Fruit fly (Drosophila melanogaster): Measurements from ENCODE around the gene fusl.

fusl gene

DNA sequence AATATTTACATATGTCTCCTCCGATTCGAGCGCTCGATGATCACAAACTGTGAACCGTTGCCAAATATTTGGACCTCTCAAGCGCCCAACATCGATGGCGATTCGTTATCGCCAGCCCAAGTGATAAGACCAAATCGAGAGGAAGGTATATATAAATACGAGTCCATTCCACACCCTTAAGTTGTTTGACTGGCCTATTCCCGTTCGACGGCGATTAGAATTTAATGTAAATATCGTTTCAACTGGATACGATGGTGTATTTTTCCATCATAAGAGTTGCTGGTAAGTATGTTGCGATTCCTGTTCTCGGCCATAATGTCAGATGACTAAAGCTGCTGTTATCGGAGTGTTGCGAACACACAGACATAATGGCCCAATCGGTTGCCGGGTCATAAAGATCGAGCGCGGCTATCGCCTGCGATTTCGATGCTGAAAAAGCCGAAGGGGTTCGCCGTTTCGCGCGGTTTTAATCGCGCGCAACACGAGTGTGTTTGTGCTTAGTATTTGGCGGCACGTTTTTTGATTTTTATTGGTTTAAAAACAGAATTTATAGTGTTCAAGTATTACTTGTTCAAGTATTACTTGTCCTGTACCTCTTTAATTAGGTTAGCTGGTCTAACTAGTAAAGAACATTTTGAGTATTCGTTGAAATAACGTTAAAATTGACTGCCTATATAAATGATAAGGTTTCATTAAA, at the start of gene fusl:
TSS of gene fusl (minus strand) at position 50 of the 697 bp plus-strand sequence.
- no peak for TF ChIP-seq pan (optimal IDR thresholded peaks at IDR 0.05)
- TF ChIP-seq CG8478 (optimal IDR thresholded peaks at IDR 0.05) = no peak
- no peak for TF ChIP-seq Dll (optimal IDR thresholded peaks at IDR 0.05)
- no peak for TF ChIP-seq psq (optimal IDR thresholded peaks at IDR 0.05)

DNA sequence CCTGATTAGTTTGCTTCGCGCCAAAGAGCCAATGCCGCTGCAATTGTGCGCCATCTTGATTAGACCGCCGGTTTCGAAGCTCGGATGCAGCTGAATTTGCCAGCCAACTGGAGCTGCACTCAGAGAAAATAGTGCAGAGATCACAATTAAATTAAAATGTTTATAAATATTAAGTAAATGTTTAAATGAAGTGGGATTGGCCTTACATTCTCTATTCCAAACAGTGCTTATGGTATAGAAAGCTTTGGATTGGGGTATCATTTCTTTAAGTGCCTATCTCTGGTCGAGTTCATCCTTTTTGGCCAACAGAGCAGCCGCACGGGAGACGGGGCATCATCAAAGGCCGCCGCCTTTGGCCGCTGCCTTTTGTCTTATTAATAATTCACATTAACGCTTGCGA, 48.4 kb upstream of the fusl start:
- TF ChIP-seq Dll (optimal IDR thresholded peaks at IDR 0.05) (no peak), psq (optimal IDR thresholded peaks at IDR 0.05) (no peak), EcR (GFP tag; optimal IDR thresholded peaks at IDR 0.05) (no peak), usp (GFP tag; optimal IDR thresholded peaks at IDR 0.05) (no peak), CG8478 (optimal IDR thresholded peaks at IDR 0.05) (no peak)

DNA sequence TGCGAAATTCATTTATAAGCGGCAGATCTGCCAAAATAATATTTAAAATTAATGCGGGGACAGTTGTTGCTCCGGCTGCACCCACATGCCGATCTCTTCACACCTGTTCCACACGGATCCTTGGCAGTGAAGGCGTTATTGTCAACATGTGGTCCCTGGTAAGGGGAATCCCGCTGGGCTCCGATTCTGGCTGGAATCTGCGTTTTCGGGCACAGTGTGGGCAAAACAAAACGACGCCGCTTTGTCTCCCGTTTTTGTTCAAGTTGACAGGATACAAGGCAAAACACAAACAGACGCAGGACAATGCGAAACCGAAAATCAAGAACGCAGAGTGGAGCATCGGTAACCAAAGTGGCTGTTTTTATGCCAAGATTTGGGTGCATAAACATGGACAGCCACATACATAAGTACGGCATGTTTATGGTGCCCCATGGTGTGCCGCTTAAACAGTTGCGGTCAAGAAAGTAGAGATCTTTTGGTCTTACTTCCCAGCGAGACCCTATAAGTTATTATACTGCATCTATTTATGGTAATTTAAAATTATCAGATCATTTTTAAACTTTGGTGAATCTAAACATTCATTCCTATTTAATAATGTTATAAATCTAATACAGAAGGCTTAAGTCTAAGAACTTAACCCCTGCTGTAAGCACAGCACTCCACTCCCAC, 43.6 kb upstream of the fusl start:
- TF ChIP-seq Dll (optimal IDR thresholded peaks at IDR 0.05) = no peak
- TF ChIP-seq usp (GFP tag; optimal IDR thresholded peaks at IDR 0.05) = no peak
- no peak for TF ChIP-seq CG8478 (optimal IDR thresholded peaks at IDR 0.05)
- TF ChIP-seq pan (optimal IDR thresholded peaks at IDR 0.05) = no peak
- no peak for TF ChIP-seq EcR (GFP tag; optimal IDR thresholded peaks at IDR 0.05)
- TF ChIP-seq psq (optimal IDR thresholded peaks at IDR 0.05) = no peak

DNA sequence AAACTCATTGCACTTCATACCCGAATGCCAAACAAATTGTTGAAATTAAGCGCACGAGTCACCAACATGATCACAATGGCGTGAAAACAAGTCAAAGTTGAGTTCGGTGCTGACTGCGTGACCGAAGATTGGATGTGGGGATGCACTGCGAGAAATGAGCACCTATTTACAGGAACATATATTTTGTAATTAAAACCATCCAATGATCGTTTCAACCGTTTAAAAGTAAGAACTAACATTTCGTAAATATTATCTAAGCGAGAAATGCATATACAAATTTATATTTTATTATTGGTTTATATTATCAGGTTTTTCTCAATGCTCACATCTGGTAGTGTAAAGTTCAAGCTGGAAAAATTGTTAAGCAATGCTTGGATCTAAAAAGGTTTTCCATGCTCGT, 41.0 kb upstream of the fusl start:
- TF ChIP-seq Dll (optimal IDR thresholded peaks at IDR 0.05) (no peak), usp (GFP tag; optimal IDR thresholded peaks at IDR 0.05) (no peak), CG8478 (optimal IDR thresholded peaks at IDR 0.05) (no peak), pan (optimal IDR thresholded peaks at IDR 0.05) (no peak), psq (optimal IDR thresholded peaks at IDR 0.05) (no peak), EcR (GFP tag; optimal IDR thresholded peaks at IDR 0.05) (no peak)

- TF ChIP-seq Dll (optimal IDR thresholded peaks at IDR 0.05) (peak; percentile 22), EcR (GFP tag; optimal IDR thresholded peaks at IDR 0.05) (no peak), CG8478 (optimal IDR thresholded peaks at IDR 0.05) (no peak), pan (optimal IDR thresholded peaks at IDR 0.05) (no peak)
Measured at dm6 chr2L:5376442-5376841, 38.6 kb upstream of the fusl start.

DNA sequence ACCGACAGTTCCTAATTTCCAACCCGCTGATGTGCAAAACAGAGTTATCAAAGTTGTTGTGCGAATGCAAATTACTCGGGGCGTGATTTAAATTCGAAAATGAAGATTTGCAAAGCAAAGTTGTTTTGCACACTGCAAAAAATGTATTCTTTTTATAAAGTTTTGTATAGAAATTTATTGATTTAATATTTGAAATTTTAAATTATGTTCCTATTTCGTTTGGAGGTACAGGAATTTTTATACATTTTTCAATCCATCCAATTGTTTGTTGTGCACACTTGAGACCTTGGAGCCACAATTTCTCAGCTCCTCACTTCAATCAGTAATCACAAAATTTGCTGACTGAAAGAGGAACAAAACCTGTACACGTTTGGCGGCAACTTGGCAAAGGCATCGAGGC, 37.1 kb upstream of the fusl start:
- TF ChIP-seq usp (GFP tag; optimal IDR thresholded peaks at IDR 0.05) = no peak
- TF ChIP-seq CG8478 (optimal IDR thresholded peaks at IDR 0.05) = no peak
- no peak for TF ChIP-seq pan (optimal IDR thresholded peaks at IDR 0.05)
- TF ChIP-seq psq (optimal IDR thresholded peaks at IDR 0.05) = no peak
- no peak for TF ChIP-seq Dll (optimal IDR thresholded peaks at IDR 0.05)
- TF ChIP-seq EcR (GFP tag; optimal IDR thresholded peaks at IDR 0.05) = no peak

DNA sequence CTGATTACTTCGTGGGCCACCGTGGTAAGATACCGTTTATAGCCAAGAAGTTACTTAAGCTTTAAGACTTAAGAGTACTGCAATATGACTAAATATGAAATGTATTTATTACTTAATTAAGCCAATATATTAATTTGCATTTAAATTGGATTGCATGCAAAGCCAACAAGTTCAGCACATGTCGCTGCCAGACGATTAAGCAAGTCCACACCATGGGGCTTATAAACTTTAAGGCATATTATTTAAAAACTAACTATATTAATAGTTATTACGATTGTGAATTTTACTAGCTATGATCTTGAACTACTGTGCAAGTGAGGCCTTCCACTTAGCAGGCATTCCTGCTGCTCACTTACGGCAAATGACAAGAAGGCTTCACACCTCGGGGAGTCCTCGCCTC, 36.3 kb upstream of the fusl start:
- TF ChIP-seq pan (optimal IDR thresholded peaks at IDR 0.05) = no peak
- no peak for TF ChIP-seq EcR (GFP tag; optimal IDR thresholded peaks at IDR 0.05)
- TF ChIP-seq psq (optimal IDR thresholded peaks at IDR 0.05) = no peak
- TF ChIP-seq Dll (optimal IDR thresholded peaks at IDR 0.05) = no peak
- TF ChIP-seq CG8478 (optimal IDR thresholded peaks at IDR 0.05) = no peak
- no peak for TF ChIP-seq usp (GFP tag; optimal IDR thresholded peaks at IDR 0.05)

DNA sequence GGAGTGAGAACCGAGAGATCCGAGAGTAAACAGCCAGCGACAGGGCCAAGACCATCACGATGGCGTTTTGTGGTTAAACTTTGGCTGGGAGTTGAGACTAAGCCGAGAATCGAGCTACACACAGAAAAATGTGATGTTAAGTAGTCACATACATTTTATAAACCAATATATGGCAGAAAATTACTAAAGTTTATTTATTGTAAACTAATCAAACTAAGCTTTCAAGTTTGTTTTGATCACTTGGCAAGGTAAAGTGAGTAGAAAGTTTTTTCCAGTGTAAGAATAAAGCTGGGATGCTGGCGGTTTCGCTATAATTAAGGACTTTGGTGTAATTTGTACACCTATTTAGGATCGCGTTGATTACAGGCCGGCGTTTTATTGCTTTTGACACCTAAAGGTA, 34.7 kb upstream of the fusl start:
- no peak for TF ChIP-seq CG8478 (optimal IDR thresholded peaks at IDR 0.05)
- TF ChIP-seq Dll (optimal IDR thresholded peaks at IDR 0.05) = no peak
- TF ChIP-seq pan (optimal IDR thresholded peaks at IDR 0.05) = no peak
- no peak for TF ChIP-seq psq (optimal IDR thresholded peaks at IDR 0.05)
- no peak for TF ChIP-seq EcR (GFP tag; optimal IDR thresholded peaks at IDR 0.05)
- TF ChIP-seq usp (GFP tag; optimal IDR thresholded peaks at IDR 0.05) = no peak

DNA sequence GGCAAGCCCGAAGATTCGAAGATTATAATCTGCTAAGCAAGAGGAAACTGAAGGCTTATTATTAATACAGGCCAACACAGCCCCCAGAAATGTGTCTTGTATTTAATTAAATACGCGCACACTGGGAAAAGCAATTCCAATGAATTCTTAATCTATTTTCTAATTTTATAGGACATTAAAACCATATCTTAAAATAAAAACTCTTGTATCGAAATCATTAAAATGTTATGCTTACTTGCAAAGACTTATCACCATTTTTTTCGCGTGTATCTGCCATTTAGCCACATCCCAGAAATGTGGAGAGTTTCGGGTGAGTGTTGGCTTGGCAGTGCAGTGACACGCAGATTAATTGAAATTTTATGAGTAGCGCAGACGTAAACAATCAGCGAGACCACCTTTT, 30.1 kb upstream of the fusl start:
- TF ChIP-seq psq (optimal IDR thresholded peaks at IDR 0.05) (no peak), Dll (optimal IDR thresholded peaks at IDR 0.05) (no peak), EcR (GFP tag; optimal IDR thresholded peaks at IDR 0.05) (no peak), usp (GFP tag; optimal IDR thresholded peaks at IDR 0.05) (no peak), pan (optimal IDR thresholded peaks at IDR 0.05) (no peak), CG8478 (optimal IDR thresholded peaks at IDR 0.05) (no peak)

dm6 chr2L:5365841-5366240, 28.0 kb upstream of the fusl start:
- TF ChIP-seq pan (optimal IDR thresholded peaks at IDR 0.05) (no peak), CG8478 (optimal IDR thresholded peaks at IDR 0.05) (no peak), usp (GFP tag; optimal IDR thresholded peaks at IDR 0.05) (no peak), EcR (GFP tag; optimal IDR thresholded peaks at IDR 0.05) (no peak), Dll (optimal IDR thresholded peaks at IDR 0.05) (no peak), psq (optimal IDR thresholded peaks at IDR 0.05) (no peak)

dm6 chr2L:5362351-5362750, 24.5 kb upstream of the fusl start:
- TF ChIP-seq usp (GFP tag; optimal IDR thresholded peaks at IDR 0.05) (no peak), Dll (optimal IDR thresholded peaks at IDR 0.05) (no peak), EcR (GFP tag; optimal IDR thresholded peaks at IDR 0.05) (no peak), pan (optimal IDR thresholded peaks at IDR 0.05) (no peak), psq (optimal IDR thresholded peaks at IDR 0.05) (no peak), CG8478 (optimal IDR thresholded peaks at IDR 0.05) (no peak)

- TF ChIP-seq pan (optimal IDR thresholded peaks at IDR 0.05) (no peak), CG8478 (optimal IDR thresholded peaks at IDR 0.05) (no peak), usp (GFP tag; optimal IDR thresholded peaks at IDR 0.05) (no peak), EcR (GFP tag; optimal IDR thresholded peaks at IDR 0.05) (no peak), Dll (optimal IDR thresholded peaks at IDR 0.05) (no peak), psq (optimal IDR thresholded peaks at IDR 0.05) (no peak)
Measured at dm6 chr2L:5353454-5353853, 15.6 kb upstream of the fusl start.

All from whole organism.